Worm (Caenorhabditis elegans) whole organism, L2 larva: ENCODE results near the gene F56C9.10.

Source experiments
- R02D3.7 ChIP-seq: fragments of 150-350 bp; optimal IDR thresholded peaks from 2 replicates; lab custom pipeline; 2014; ENCODE audit warnings: missing biosample characterization, missing genetic modification characterization
- snpc-4 ChIP-seq: fragments of 150-350 bp; optimal IDR thresholded peaks from 2 replicates; lab custom pipeline; 2014; ENCODE audit warnings: missing biosample characterization, missing genetic modification characterization
- unc-62 ChIP-seq: fragments of 150-350 bp; optimal IDR thresholded peaks from 2 replicates; lab custom pipeline; 2014; ENCODE audit warnings: missing biosample characterization, missing genetic modification reagents, missing genetic modification characterization

DNA sequence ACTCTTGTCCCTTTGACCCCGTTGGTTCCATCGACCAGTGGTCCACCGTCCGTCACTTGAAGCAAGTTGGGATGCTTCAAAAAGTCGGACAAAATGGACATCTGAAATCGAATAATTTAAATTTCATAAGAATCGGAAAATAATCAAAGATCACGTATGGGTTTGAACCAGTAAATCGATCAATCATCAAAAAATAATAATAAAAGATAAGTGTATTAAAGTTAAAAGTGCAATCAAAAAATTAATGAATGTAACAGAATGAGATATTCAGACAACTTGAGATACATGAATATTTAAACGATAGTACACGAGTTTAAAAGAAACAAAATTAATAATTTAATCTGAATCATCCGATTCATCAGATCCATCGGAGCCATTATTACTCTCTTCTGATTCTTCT, 43.8 kb upstream of the F56C9.10 start, which contains the start of gene T20B12.7:
- no peak for TF ChIP-seq snpc-4 (tag; lab: Kevin White, UChicago)
- TF ChIP-seq unc-62 (GFP tag; lab: Kevin White, UChicago), result no peak
- no peak for TF ChIP-seq R02D3.7 (tag; lab: Kevin White, UChicago)
